Fruit fly (Drosophila melanogaster) whole organism, embryonic: ENCODE measurements around the gene Bet3.

Experiments
- CG11093 ChIP-seq: fragments of 200-800 bp; sonication (Bioruptor generic); IDR thresholded peaks from 3 replicates; pipeline ENCODE4 v1.3.6; 2022; ENCODE audit warnings: missing biosample characterization, missing genetic modification characterization
- CG3281 ChIP-seq: fragments of 200-800 bp; sonication (Bioruptor generic); optimal IDR thresholded peaks from 3 replicates; lab custom pipeline; 2017; ENCODE audit warnings: missing biosample characterization, mild to moderate bottlenecking, missing genetic modification characterization
- CHES-1-like ChIP-seq: fragments of 200-800 bp; sonication (Bioruptor generic); optimal IDR thresholded peaks from 2 replicates; lab custom pipeline; 2016; ENCODE audit warnings: missing biosample characterization, missing genetic modification characterization
- Mrtf ChIP-seq: fragments of 200-800 bp; sonication (Bioruptor generic); IDR thresholded peaks from 3 replicates; pipeline ENCODE4 v1.3.6; 2022; ENCODE audit warnings: missing biosample characterization, missing genetic modification characterization
- NK7.1 ChIP-seq: fragments of 200-800 bp; sonication (Bioruptor generic); optimal IDR thresholded peaks from 3 replicates; lab custom pipeline; 2016; ENCODE audit warnings: missing biosample characterization, missing genetic modification characterization
- Side ChIP-seq: fragments of 200-800 bp; sonication (Bioruptor generic); optimal IDR thresholded peaks from 2 replicates; lab custom pipeline; 2016; ENCODE audit warnings: missing biosample characterization, missing genetic modification characterization
- ara ChIP-seq: fragments of 200-800 bp; sonication (Bioruptor generic); IDR thresholded peaks from 2 replicates; pipeline ENCODE4 v1.3.6; 2022; ENCODE audit warnings: missing biosample characterization, missing genetic modification characterization

DNA sequence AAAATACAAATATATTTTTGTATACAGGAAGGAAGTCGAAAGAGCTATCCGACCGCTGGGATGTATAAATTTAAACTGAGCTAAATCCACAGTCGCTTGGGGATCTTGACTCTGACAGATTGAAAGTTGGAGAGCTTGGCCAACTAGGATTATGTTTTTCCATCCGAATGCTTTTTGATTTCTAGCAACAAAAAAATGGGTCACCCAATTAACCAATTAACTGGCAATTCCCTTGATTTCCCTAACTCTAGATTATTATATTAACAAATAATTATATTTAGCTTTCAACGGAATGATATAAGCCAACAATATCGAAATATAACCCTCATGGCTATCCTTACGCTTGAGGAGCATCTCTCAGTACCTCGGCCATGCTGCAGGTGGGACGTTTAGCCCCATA is 24.8 kb downstream of the Bet3 start, which contains the start of gene CG3982:
- TF ChIP-seq CG3281 (GFP tag; lab: Kevin White, UChicago): no peak
- TF ChIP-seq CG11093 (GFP tag; lab: Robert Waterston, UW): no peak
- no peak for TF ChIP-seq CHES-1-like
- TF ChIP-seq Side (GFP tag; lab: Kevin White, UChicago): no peak
- TF ChIP-seq Mrtf (GFP tag; lab: Robert Waterston, UW): no peak
- no peak for TF ChIP-seq NK7.1 (GFP tag; lab: Kevin White, UChicago)
- TF ChIP-seq ara (GFP tag; lab: Robert Waterston, UW): no peak
